Worm (Caenorhabditis elegans): ENCODE measurements around the gene F23G4.1.

DNA sequence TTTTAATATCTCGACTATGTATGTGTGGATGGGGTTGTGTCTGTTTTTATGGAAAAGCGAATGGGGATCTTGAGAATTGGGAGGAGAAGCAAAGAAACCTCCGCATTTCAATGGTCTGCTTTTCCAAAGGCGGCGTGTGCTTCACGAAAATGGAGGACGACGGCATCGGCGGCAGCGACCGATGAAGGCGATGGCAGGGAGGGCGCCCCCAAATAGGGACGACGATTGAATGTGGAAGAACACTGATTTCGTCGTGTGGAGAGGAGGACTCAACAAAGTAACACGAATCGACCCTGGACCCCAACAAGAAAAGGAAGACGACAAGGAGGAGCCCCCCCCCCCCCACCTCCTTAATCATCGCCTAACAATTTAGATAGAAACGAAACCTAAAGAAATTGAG lies 30.0 kb downstream of the F23G4.1 start:
- TF ChIP-seq F13H6.1 (tag; optimal IDR thresholded peaks at IDR 0.05) (no peak), ceh-82 (tag; optimal IDR thresholded peaks at IDR 0.05) (no peak), aly-2 (tag; optimal IDR thresholded peaks at IDR 0.05) (no peak), alr-1 (tag; optimal IDR thresholded peaks at IDR 0.05) (no peak), nhr-237 (tag; optimal IDR thresholded peaks at IDR 0.05) (no peak), unc-62 (GFP tag; optimal IDR thresholded peaks at IDR 0.05) (no peak), fos-1 (tag; optimal IDR thresholded peaks at IDR 0.05) (no peak), unc-39 (tag; optimal IDR thresholded peaks at IDR 0.05) (no peak), ztf-11 (tag; optimal IDR thresholded peaks at IDR 0.05) (no peak)
